Fruit fly (Drosophila melanogaster): ENCODE data around the gene mus312.

mus312 gene

DNA sequence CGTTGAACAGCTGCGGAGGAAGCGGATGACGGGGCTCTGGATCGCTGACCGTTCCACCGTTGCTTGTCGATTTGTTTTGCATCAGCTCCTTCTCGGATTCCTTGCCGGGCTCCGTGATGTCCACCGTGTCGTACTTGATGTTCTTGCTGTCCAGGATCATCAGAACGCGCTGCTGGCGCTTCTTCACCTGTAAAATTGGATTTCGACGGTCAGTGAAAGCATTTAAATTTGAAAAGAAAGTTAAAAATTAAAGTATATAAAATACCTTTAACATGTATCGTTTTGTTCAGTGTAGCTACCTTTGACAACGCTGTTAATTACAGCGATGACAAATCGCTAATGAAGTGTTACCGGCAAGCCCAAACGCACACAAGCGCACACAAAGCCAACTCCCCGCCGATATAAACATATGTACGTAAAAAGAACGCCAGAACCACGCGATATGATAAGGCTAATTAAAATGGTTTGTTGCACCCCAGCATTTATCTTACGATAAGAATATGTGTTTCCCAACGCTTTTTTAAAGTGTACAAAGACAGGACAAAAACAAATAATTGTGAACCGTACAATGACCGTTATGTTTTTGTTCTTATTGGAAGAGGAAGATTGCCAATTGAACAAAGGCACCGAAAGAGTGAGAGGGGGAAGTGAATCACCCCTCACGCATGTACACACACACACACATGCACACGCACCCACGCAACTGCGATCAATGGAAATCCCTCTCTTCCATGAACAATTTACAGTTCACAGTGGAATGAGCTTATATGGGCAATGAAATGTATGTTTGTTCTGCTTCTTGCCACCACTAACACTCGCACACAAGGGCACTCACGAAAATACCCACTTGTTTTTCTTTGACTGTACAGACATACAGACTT lies 39.1 kb downstream of the mus312 start (continued):
- no peak for TF ChIP-seq CG2202 (tag; optimal IDR thresholded peaks at IDR 0.05)
- TF ChIP-seq CG13624 (GFP tag; optimal IDR thresholded peaks at IDR 0.05), result no peak
- 0 out of 3 replicates have a peak, but pooled peaks have one; percentile 5 for TF ChIP-seq Dbx (GFP tag; IDR thresholded peaks at IDR 0.05)
- no peak for TF ChIP-seq mam (GFP tag; optimal IDR thresholded peaks at IDR 0.05)
- no peak for TF ChIP-seq E2f1 (GFP tag; IDR thresholded peaks at IDR 0.05)
- TF ChIP-seq CG32772 (GFP tag; IDR thresholded peaks at IDR 0.05), result no peak
- TF ChIP-seq yki (optimal IDR thresholded peaks at IDR 0.05), result no peak
- no peak for TF ChIP-seq CG14667 (GFP tag; IDR thresholded peaks at IDR 0.05)
- 0 out of 3 replicates have a peak, but pooled peaks have one; percentile 22 for TF ChIP-seq Optix (GFP tag; IDR thresholded peaks at IDR 0.05)
- peak; percentile 94; the same call in 2 of the 3 replicates for TF ChIP-seq sr (GFP tag; IDR thresholded peaks at IDR 0.05)
- TF ChIP-seq CG31224 (GFP tag; IDR thresholded peaks at IDR 0.05), result peak; percentile 33; the same call in 1 of the 2 replicates
- no peak for TF ChIP-seq HLH54F (GFP tag; optimal IDR thresholded peaks at IDR 0.05)
- TF ChIP-seq kni (GFP tag; optimal IDR thresholded peaks at IDR 0.05), result peak; percentile 52
- TF ChIP-seq CG9437 (GFP tag; optimal IDR thresholded peaks at IDR 0.05), result no peak
- TF ChIP-seq Mes4 (GFP tag; optimal IDR thresholded peaks at IDR 0.05), result no peak
- peak; percentile 12 for TF ChIP-seq CG8359 (GFP tag; optimal IDR thresholded peaks at IDR 0.05; ENCODE audit: borderline replicate concordance)
- TF ChIP-seq CG14441 (GFP tag; IDR thresholded peaks at IDR 0.05), result no peak
- TF ChIP-seq CG32767 (GFP tag; IDR thresholded peaks at IDR 0.05), result peak; percentile 42; the same call in 1 of the 2 replicates
- no peak for TF ChIP-seq CG16863 (GFP tag; optimal IDR thresholded peaks at IDR 0.05)
- TF ChIP-seq Max (GFP tag; optimal IDR thresholded peaks at IDR 0.05), result no peak
- no peak for TF ChIP-seq psq (GFP tag; optimal IDR thresholded peaks at IDR 0.05)
- TF ChIP-seq ATbp (GFP tag; optimal IDR thresholded peaks at IDR 0.05), result no peak
- TF ChIP-seq GATAe (GFP tag; conservative IDR thresholded peaks at IDR 0.05), result 0 out of 2 replicates have a peak, but pooled peaks have one; percentile 31
- TF ChIP-seq CG6813 (GFP tag; optimal IDR thresholded peaks at IDR 0.05), result peak; percentile 48
- TF ChIP-seq z (GFP tag; IDR thresholded peaks at IDR 0.05), result no peak
- TF ChIP-seq CG3407 (GFP tag; optimal IDR thresholded peaks at IDR 0.05), result no peak
- no peak for TF ChIP-seq dan (GFP tag; IDR thresholded peaks at IDR 0.05)
- TF ChIP-seq CG16779 (GFP tag; IDR thresholded peaks at IDR 0.05), result no peak
- TF ChIP-seq CG1832 (GFP tag; optimal IDR thresholded peaks at IDR 0.05), result no peak
- TF ChIP-seq ind (GFP tag; optimal IDR thresholded peaks at IDR 0.05), result no peak
- no peak for TF ChIP-seq CG12236 (GFP tag; optimal IDR thresholded peaks at IDR 0.05)
- TF ChIP-seq slou (GFP tag; optimal IDR thresholded peaks at IDR 0.05), result no peak
- peak; percentile 22 for TF ChIP-seq CG9727 (GFP tag; optimal IDR thresholded peaks at IDR 0.05)
- peak; percentile 65 for TF ChIP-seq Rfx (GFP tag; IDR thresholded peaks at IDR 0.05)
- TF ChIP-seq Nf-YB (GFP tag; optimal IDR thresholded peaks at IDR 0.05), result no peak
- no peak for TF ChIP-seq nau (GFP tag; optimal IDR thresholded peaks at IDR 0.05)
- no peak for TF ChIP-seq ap (GFP tag; IDR thresholded peaks at IDR 0.05)
- TF ChIP-seq dm (GFP tag; optimal IDR thresholded peaks at IDR 0.05), result no peak
- TF ChIP-seq Ets65A (GFP tag), result peak; percentile 71
- peak; percentile 32 for TF ChIP-seq CG30403 (GFP tag; optimal IDR thresholded peaks at IDR 0.05)
- 0 out of 2 replicates have a peak, but pooled peaks have one; percentile 38 for TF ChIP-seq sob (GFP tag; IDR thresholded peaks at IDR 0.05)
- peak; percentile 94 for TF ChIP-seq mirr (GFP tag; optimal IDR thresholded peaks at IDR 0.05)
- TF ChIP-seq tx (GFP tag; optimal IDR thresholded peaks at IDR 0.05), result no peak
- no peak for TF ChIP-seq TFAM (GFP tag; optimal IDR thresholded peaks at IDR 0.05)
- TF ChIP-seq CG12104 (GFP tag; optimal IDR thresholded peaks at IDR 0.05), result no peak
- TF ChIP-seq Hr39 (optimal IDR thresholded peaks at IDR 0.05), result no peak
- TF ChIP-seq fd102C (GFP tag; optimal IDR thresholded peaks at IDR 0.05), result no peak
- TF ChIP-seq pfk (GFP tag; optimal IDR thresholded peaks at IDR 0.05), result no peak
- TF ChIP-seq CG18619 (GFP tag; optimal IDR thresholded peaks at IDR 0.05), result peak; percentile 16
- no peak for TF ChIP-seq HLH3B (GFP tag; IDR thresholded peaks at IDR 0.05)
- TF ChIP-seq CG14014 (GFP tag; IDR thresholded peaks at IDR 0.05), result peak; percentile 24; the same call in 1 of the 2 replicates

Measured in whole organism, embryonic.